Worm (Caenorhabditis elegans) whole organism, L2 larva: ENCODE data around the gene apc-10.

Experiments
- C34F6.9 ChIP-seq: fragments of 150-350 bp; optimal IDR thresholded peaks from 2 replicates; lab custom pipeline; 2014; ENCODE audit warnings: missing biosample characterization, missing genetic modification characterization
- R02D3.7 ChIP-seq: fragments of 150-350 bp; optimal IDR thresholded peaks from 2 replicates; lab custom pipeline; 2014; ENCODE audit warnings: missing biosample characterization, missing genetic modification characterization
- Y55F3AM.14 ChIP-seq: fragments of 200-800 bp; sonication (Bioruptor generic); optimal IDR thresholded peaks from 2 replicates; lab custom pipeline; 2018; ENCODE audit warnings: mild to moderate bottlenecking, missing genetic modification characterization, missing compliant biosample characterization
- ZK546.5 ChIP-seq: sonication (generic microtip); optimal IDR thresholded peaks from 2 replicates; lab custom pipeline; 2017; ENCODE audit warnings: missing biosample characterization, missing genetic modification characterization
- aly-2 ChIP-seq: fragments of 150-350 bp; optimal IDR thresholded peaks from 2 replicates; lab custom pipeline; 2014; ENCODE audit warnings: missing biosample characterization, missing genetic modification characterization
- ama-1 ChIP-seq: fragments of 150-350 bp; optimal IDR thresholded peaks from 2 replicates; lab custom pipeline; 2018; ENCODE audit warnings: inconsistent platforms
- blmp-1 ChIP-seq: sonication (generic microtip); optimal IDR thresholded peaks from 2 replicates; lab custom pipeline; 2017; ENCODE audit warnings: missing genetic modification characterization, mild to moderate bottlenecking, missing compliant biosample characterization, antibody characterized with exemption, moderate library complexity; ENCODE audit not compliant: insufficient read depth
- ceh-16 ChIP-seq: fragments of 150-350 bp; optimal IDR thresholded peaks from 2 replicates; lab custom pipeline; 2014; ENCODE audit warnings: missing biosample characterization, missing genetic modification characterization
- ceh-82 ChIP-seq: fragments of 150-350 bp; optimal IDR thresholded peaks from 2 replicates; lab custom pipeline; 2014; ENCODE audit warnings: missing biosample characterization, missing genetic modification characterization
- egl-27 ChIP-seq: sonication (generic microtip); optimal IDR thresholded peaks from 3 replicates; lab custom pipeline; 2017; ENCODE audit warnings: missing biosample characterization, missing genetic modification reagents, missing genetic modification characterization
- elt-1 ChIP-seq: fragments of 150-350 bp; optimal IDR thresholded peaks from 2 replicates; lab custom pipeline; 2014; ENCODE audit warnings: missing biosample characterization, missing genetic modification characterization
- elt-3 ChIP-seq: sonication (generic microtip); optimal IDR thresholded peaks from 2 replicates; lab custom pipeline; 2017; ENCODE audit warnings: missing biosample characterization, missing genetic modification characterization
- gmeb-1 ChIP-seq: fragments of 150-350 bp; optimal IDR thresholded peaks from 2 replicates; lab custom pipeline; 2014; ENCODE audit warnings: missing biosample characterization, missing genetic modification characterization
- lsy-2 ChIP-seq, 2 experiments: fragments of 150-350 bp in 1 of 2; sonication (generic microtip) in 1 of 2; optimal IDR thresholded peaks; 2 replicates each; lab custom pipeline; 2014 to 2017; ENCODE audit warnings: missing biosample characterization in 2 of 2, missing genetic modification characterization in 2 of 2
- mab-5 ChIP-seq: fragments of 150-350 bp; optimal IDR thresholded peaks from 2 replicates; lab custom pipeline; 2014; ENCODE audit warnings: missing biosample characterization, missing genetic modification characterization
- mbf-1 ChIP-seq: sonication (generic microtip); optimal IDR thresholded peaks from 2 replicates; lab custom pipeline; 2017; ENCODE audit warnings: missing biosample characterization, missing genetic modification characterization
- mdl-1 ChIP-seq, 2 experiments: fragments of 150-350 bp in 1 of 2; sonication (generic microtip) in 1 of 2; optimal IDR thresholded peaks; 2 replicates each; lab custom pipeline; 2017; ENCODE audit warnings: missing biosample characterization in 2 of 2, missing genetic modification characterization in 2 of 2
- nhr-10 ChIP-seq: sonication (generic microtip); optimal IDR thresholded peaks from 2 replicates; lab custom pipeline; 2017; ENCODE audit warnings: missing biosample characterization, missing genetic modification characterization
- nhr-12 ChIP-seq: fragments of 150-350 bp; optimal IDR thresholded peaks from 2 replicates; lab custom pipeline; 2014; ENCODE audit warnings: missing biosample characterization, missing genetic modification characterization
- nhr-21 ChIP-seq: fragments of 150-350 bp; optimal IDR thresholded peaks from 2 replicates; lab custom pipeline; 2014; ENCODE audit warnings: missing biosample characterization, missing genetic modification characterization
- nhr-23 ChIP-seq: fragments of 150-350 bp; optimal IDR thresholded peaks from 2 replicates; lab custom pipeline; 2014; ENCODE audit warnings: missing biosample characterization, missing genetic modification reagents, missing genetic modification characterization
- nhr-6 ChIP-seq: fragments of 150-350 bp; optimal IDR thresholded peaks from 2 replicates; lab custom pipeline; 2014; ENCODE audit warnings: missing biosample characterization, missing genetic modification characterization
- nhr-77 ChIP-seq: fragments of 150-350 bp; optimal IDR thresholded peaks from 2 replicates; lab custom pipeline; 2014; ENCODE audit warnings: missing biosample characterization, missing genetic modification characterization
- peb-1 ChIP-seq: fragments of 150-350 bp; optimal IDR thresholded peaks from 2 replicates; lab custom pipeline; 2014; ENCODE audit warnings: missing biosample characterization, missing genetic modification characterization
- sem-4 ChIP-seq: fragments of 150-350 bp; optimal IDR thresholded peaks from 2 replicates; lab custom pipeline; 2014; ENCODE audit warnings: missing biosample characterization, missing genetic modification reagents, missing genetic modification characterization
- skn-1 ChIP-seq: sonication (generic microtip); optimal IDR thresholded peaks from 2 replicates; lab custom pipeline; 2017; ENCODE audit warnings: missing biosample characterization, missing genetic modification characterization
- sma-3 ChIP-seq: sonication (generic microtip); optimal IDR thresholded peaks from 2 replicates; lab custom pipeline; 2016; ENCODE audit warnings: missing genetic modification reagents, missing genetic modification characterization, missing compliant biosample characterization
- sma-9 ChIP-seq, 2 experiments: fragments of 150-350 bp in 1 of 2; sonication (generic microtip) in 1 of 2; optimal IDR thresholded peaks; 2 replicates each; lab custom pipeline; 2014 to 2016; ENCODE audit warnings: missing genetic modification characterization in 2 of 2, mild to moderate bottlenecking in 1 of 2, missing biosample characterization in 1 of 2, missing compliant biosample characterization in 1 of 2, missing genetic modification reagents in 1 of 2, moderate library complexity in 1 of 2
- snpc-4 ChIP-seq: fragments of 150-350 bp; optimal IDR thresholded peaks from 2 replicates; lab custom pipeline; 2014; ENCODE audit warnings: missing biosample characterization, missing genetic modification characterization
- unc-62 ChIP-seq: fragments of 150-350 bp; optimal IDR thresholded peaks from 2 replicates; lab custom pipeline; 2014; ENCODE audit warnings: missing biosample characterization, missing genetic modification reagents, missing genetic modification characterization
- ztf-1 ChIP-seq: fragments of 200-800 bp; sonication (Bioruptor generic); conservative IDR thresholded peaks from 2 replicates; pipeline ENCODE4 v1.3.6; 2022; ENCODE audit warnings: missing genetic modification characterization, missing compliant biosample characterization
- ztf-11 ChIP-seq: sonication (generic microtip); optimal IDR thresholded peaks from 2 replicates; lab custom pipeline; 2017; ENCODE audit warnings: missing biosample characterization, missing genetic modification characterization
- ztf-4 ChIP-seq: fragments of 150-350 bp; optimal IDR thresholded peaks from 2 replicates; lab custom pipeline; 2014; ENCODE audit warnings: missing biosample characterization, missing genetic modification characterization

apc-10 gene

ce11 chrV:10416925-10417324, 9.2 kb downstream of the apc-10 start, which contains the start of gene F15H10.10:
TSS of gene F15H10.10 (minus strand) at chrV:10417025.
- no peak for TF ChIP-seq elt-3 (tag; lab: Kevin White, UChicago)
- TF ChIP-seq C34F6.9 (tag; lab: Kevin White, UChicago), result no peak
- TF ChIP-seq ceh-82, result no peak
- TF ChIP-seq peb-1, result no peak
- no peak for TF ChIP-seq nhr-77 (tag; lab: Kevin White, UChicago)
- no peak for TF ChIP-seq R02D3.7 (tag; lab: Kevin White, UChicago)

- TF ChIP-seq elt-3 (tag; lab: Kevin White, UChicago) (no peak), sma-9 (GFP tag; optimal IDR thresholded peaks at IDR 0.05; lab: Kevin White, UChicago) (no peak), sma-9 (tag; optimal IDR thresholded peaks at IDR 0.05; lab: Kevin White, UChicago) (no peak), nhr-10 (tag; lab: Kevin White, UChicago) (no peak), ceh-82 (no peak), blmp-1 (tag; lab: Kevin White, UChicago) (no peak), nhr-77 (tag; lab: Kevin White, UChicago) (no peak), nhr-6 (no peak), egl-27 (tag; lab: Kevin White, UChicago) (no peak), mbf-1 (tag; lab: Kevin White, UChicago) (no peak), snpc-4 (no peak), gmeb-1 (tag; lab: Kevin White, UChicago) (no peak), C34F6.9 (tag; lab: Kevin White, UChicago) (no peak), R02D3.7 (tag; lab: Kevin White, UChicago) (no peak)
Measured at ce11 chrV:10414610-10415009, 11.5 kb downstream of the apc-10 start, which contains the start of gene F15H10.9. TSS of gene F15H10.9 (minus strand) at chrV:10414710.

- TF ChIP-seq R02D3.7 (tag; lab: Kevin White, UChicago) (no peak), elt-1 (tag; lab: Kevin White, UChicago) (no peak), aly-2 (tag; lab: Kevin White, UChicago) (no peak), sma-9 (GFP tag; optimal IDR thresholded peaks at IDR 0.05; lab: Kevin White, UChicago) (no peak), sma-9 (tag; optimal IDR thresholded peaks at IDR 0.05; lab: Kevin White, UChicago) (no peak), Y55F3AM.14 (no peak), snpc-4 (no peak), nhr-12 (no peak), nhr-6 (no peak), elt-3 (tag; lab: Kevin White, UChicago) (no peak), skn-1 (tag; lab: Kevin White, UChicago) (no peak), ztf-11 (tag; lab: Kevin White, UChicago) (no peak), ZK546.5 (tag; lab: Kevin White, UChicago) (no peak), nhr-21 (no peak), lsy-2 (tag; optimal IDR thresholded peaks at IDR 0.05; lab: Kevin White, UChicago) (no peak), ama-1 (lab: Kevin White, UChicago) (no peak), unc-62 (GFP tag; lab: Kevin White, UChicago) (no peak), mab-5 (no peak), sem-4 (tag; lab: Kevin White, UChicago) (no peak), sma-3 (GFP tag; lab: Kevin White, UChicago) (no peak), nhr-23 (no peak)
Measured at ce11 chrV:10410030-10410713, 16.0 kb downstream of the apc-10 start, which contains the start of gene F15H10.12. TSS of gene F15H10.12 (minus strand) at chrV:10410080.

DNA sequence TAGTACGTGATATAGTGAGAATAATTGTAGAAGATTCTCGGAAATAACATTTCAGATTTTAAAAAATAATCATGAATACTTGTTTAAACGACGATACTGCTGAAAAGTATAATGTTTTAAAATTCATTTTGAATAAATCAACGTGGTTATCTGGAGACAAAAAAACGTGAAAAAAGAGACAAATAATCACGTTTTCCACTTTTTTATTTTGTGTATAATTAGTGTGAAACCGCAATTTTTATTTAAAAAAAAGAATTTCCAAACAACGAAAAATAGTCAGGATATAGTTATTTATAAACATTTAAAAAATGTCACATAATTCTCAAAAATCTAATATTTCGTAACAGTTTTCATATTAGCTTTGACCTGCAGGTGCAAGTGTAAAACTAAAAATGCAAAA, 19.8 kb downstream of the apc-10 start, which contains the start of gene F15H10.7:
Gene F15H10.7 (minus strand): TSS at position 101 of the 400 bp plus-strand sequence.
- TF ChIP-seq ztf-4 (no peak), peb-1 (no peak), nhr-77 (tag; lab: Kevin White, UChicago) (no peak), ZK546.5 (tag; lab: Kevin White, UChicago) (no peak), mdl-1 (tag; optimal IDR thresholded peaks at IDR 0.05; lab: Kevin White, UChicago) (no peak), ceh-16 (tag; lab: Kevin White, UChicago) (no peak), blmp-1 (tag; lab: Kevin White, UChicago) (no peak), skn-1 (tag; lab: Kevin White, UChicago) (no peak), ztf-1 (GFP tag; lab: Robert Waterston, UW) (no peak)
